Worm (Caenorhabditis elegans): ENCODE results near the gene gfrp-1.

DNA sequence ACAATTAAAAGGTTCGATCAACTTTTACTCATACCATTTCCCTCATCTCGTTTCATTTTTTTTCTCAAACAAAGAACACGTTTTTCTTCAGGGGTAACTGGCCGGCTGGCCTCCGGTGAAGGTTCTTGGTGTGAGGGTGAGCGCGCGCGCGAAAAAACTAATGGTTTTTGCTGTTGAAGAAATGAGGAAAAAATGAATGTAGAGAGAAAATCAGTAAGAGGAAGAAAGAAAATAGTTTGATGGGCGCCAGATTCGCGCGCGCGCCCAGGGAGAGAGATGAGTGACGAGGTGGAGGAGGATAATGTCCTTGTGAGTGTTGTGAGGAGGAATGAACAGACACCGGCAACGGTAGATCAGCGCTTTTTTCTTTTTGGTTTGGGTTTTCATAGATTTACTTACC lies 32.4 kb upstream of the gfrp-1 start:
- TF ChIP-seq nhr-129 (tag; optimal IDR thresholded peaks at IDR 0.05) (no peak), nhr-6 (tag; optimal IDR thresholded peaks at IDR 0.05) (no peak), sem-4 (tag; optimal IDR thresholded peaks at IDR 0.05) (no peak)

Measured in whole organism, L2 larva.